Worm (Caenorhabditis elegans): ENCODE data around the gene K05F1.8.

The K05F1.8 gene

DNA sequence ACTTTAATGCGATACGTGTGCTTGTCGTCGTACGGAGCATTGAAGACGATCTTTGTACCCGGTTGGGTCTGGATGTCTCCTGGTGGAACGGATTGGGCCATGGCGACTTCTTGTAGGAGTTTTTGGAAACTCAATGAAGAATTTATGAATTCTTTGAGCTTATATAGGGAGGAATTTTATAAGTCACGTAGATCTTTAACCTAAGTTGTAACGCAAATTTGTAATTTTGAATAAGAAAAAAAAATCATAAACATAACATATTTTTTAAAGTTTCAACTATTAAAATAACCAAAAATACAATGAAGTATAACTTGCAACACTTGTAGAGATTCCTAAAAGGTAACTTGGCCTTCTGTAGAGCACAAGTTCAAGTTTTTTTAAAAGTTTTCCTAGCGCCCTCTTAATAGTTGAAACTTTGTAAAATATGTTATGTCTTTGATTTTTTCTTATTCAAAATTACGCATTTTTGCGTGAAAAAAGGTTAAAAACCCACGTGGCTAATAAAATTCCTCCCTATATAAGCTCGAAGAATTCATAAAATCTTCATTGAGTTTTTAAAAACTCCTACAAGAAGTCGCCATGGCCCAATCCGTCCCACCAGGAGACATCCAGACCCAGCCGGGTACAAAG lies 2.0 kb downstream of the K05F1.8 start, which contains the start of the genes msp-63 and msp-142:
Gene msp-63, minus strand, starts transcription at position 101 of the 630 bp plus-strand sequence.
Gene msp-142, plus strand, starts transcription at position 580 of the 630 bp plus-strand sequence.
- TF ChIP-seq php-3 (GFP tag; IDR thresholded peaks at IDR 0.05) (no peak), arid-1 (GFP tag; conservative IDR thresholded peaks at IDR 0.05) (no peak), lin-29 (GFP tag; IDR thresholded peaks at IDR 0.05) (no peak), dmd-8 (GFP tag; IDR thresholded peaks at IDR 0.05) (no peak), madf-5 (GFP tag; IDR thresholded peaks at IDR 0.05) (no peak), skn-1 (tag; optimal IDR thresholded peaks at IDR 0.05) (no peak), nhr-102 (tag; optimal IDR thresholded peaks at IDR 0.05) (no peak), ceh-32 (tag; optimal IDR thresholded peaks at IDR 0.05; ENCODE audit: poor library complexity) (no peak), aha-1 (tag) (no peak), ceh-82 (tag; optimal IDR thresholded peaks at IDR 0.05) (no peak), mes-2 (tag; optimal IDR thresholded peaks at IDR 0.05; ENCODE audit: poor library complexity, severe bottlenecking) (no peak), hlh-30 (tag; optimal IDR thresholded peaks at IDR 0.05; ENCODE audit: insufficient read depth) (no peak), daf-8 (GFP tag; IDR thresholded peaks at IDR 0.05) (no peak), ceh-44 (GFP tag; IDR thresholded peaks at IDR 0.05) (no peak), Y105C5A.15 (GFP tag; IDR thresholded peaks at IDR 0.05) (no peak), snpc-1.2 (GFP tag; IDR thresholded peaks at IDR 0.05) (no peak), sdz-12 (GFP tag; optimal IDR thresholded peaks at IDR 0.05) (no peak), spr-3 (GFP tag; optimal IDR thresholded peaks at IDR 0.05) (no peak), D1046.2 (GFP tag; IDR thresholded peaks at IDR 0.05) (no peak)

- TF ChIP-seq ztf-11 (tag; optimal IDR thresholded peaks at IDR 0.05), result no peak
- TF ChIP-seq dve-1 (tag; optimal IDR thresholded peaks at IDR 0.05; ENCODE audit: insufficient read depth), result no peak
- no peak for TF ChIP-seq mdt-29 (GFP tag; IDR thresholded peaks at IDR 0.05)
- TF ChIP-seq ctbp-1 (GFP tag; IDR thresholded peaks at IDR 0.05), result no peak
- no peak for TF ChIP-seq unc-130 (GFP tag; optimal IDR thresholded peaks at IDR 0.05)
- no peak for TF ChIP-seq dmd-9 (GFP tag; IDR thresholded peaks at IDR 0.05)
- TF ChIP-seq Y5F2A.4 (GFP tag; optimal IDR thresholded peaks at IDR 0.05), result no peak
- no peak for TF ChIP-seq egl-27 (tag; optimal IDR thresholded peaks at IDR 0.05)
- TF ChIP-seq madf-5 (GFP tag; IDR thresholded peaks at IDR 0.05), result no peak
- TF ChIP-seq set-16 (GFP tag; IDR thresholded peaks at IDR 0.05), result no peak
- TF ChIP-seq dpl-1 (GFP tag; optimal IDR thresholded peaks at IDR 0.05), result no peak
- TF ChIP-seq Y105C5A.15 (GFP tag; IDR thresholded peaks at IDR 0.05), result no peak
- TF ChIP-seq hlh-11 (tag; optimal IDR thresholded peaks at IDR 0.05), result no peak
- TF ChIP-seq fkh-10 (GFP tag; optimal IDR thresholded peaks at IDR 0.05), result no peak
- TF ChIP-seq nhr-6 (tag; optimal IDR thresholded peaks at IDR 0.05), result no peak
Measured at ce11 chrII:5794195-5794594, 5.3 kb downstream of the K05F1.8 start, which contains the start of gene acdh-8. Gene acdh-8 (plus strand): TSS chrII:5794495.

ce11 chrII:5792490-5792889 lies 7.0 kb downstream of the K05F1.8 start, which contains the start of gene K05F1.14:
Gene K05F1.14 (minus strand): TSS chrII:5792590.
- TF ChIP-seq attf-4 (tag; optimal IDR thresholded peaks at IDR 0.05), result no peak
- TF ChIP-seq dmd-8 (GFP tag; IDR thresholded peaks at IDR 0.05), result no peak
- no peak for TF ChIP-seq set-16 (GFP tag; IDR thresholded peaks at IDR 0.05)
- TF ChIP-seq jun-1 (tag; optimal IDR thresholded peaks at IDR 0.05), result no peak
- TF ChIP-seq unc-130 (GFP tag; optimal IDR thresholded peaks at IDR 0.05), result no peak
- no peak for TF ChIP-seq lsy-2 (tag; optimal IDR thresholded peaks at IDR 0.05)
- TF ChIP-seq arid-1 (GFP tag; conservative IDR thresholded peaks at IDR 0.05), result no peak
- TF ChIP-seq R02D3.7 (tag; optimal IDR thresholded peaks at IDR 0.05), result no peak
- no peak for TF ChIP-seq T26A8.4 (GFP tag; IDR thresholded peaks at IDR 0.05)
- TF ChIP-seq php-3 (GFP tag; IDR thresholded peaks at IDR 0.05), result no peak
- TF ChIP-seq lin-1 (GFP tag; IDR thresholded peaks at IDR 0.05), result no peak
- no peak for TF ChIP-seq vab-7 (GFP tag; IDR thresholded peaks at IDR 0.05)
- TF ChIP-seq ceh-44 (GFP tag; IDR thresholded peaks at IDR 0.05), result no peak
- no peak for TF ChIP-seq tag-97 (GFP tag; IDR thresholded peaks at IDR 0.05)
- TF ChIP-seq madf-9 (GFP tag; conservative IDR thresholded peaks at IDR 0.05), result no peak
- TF ChIP-seq pqm-1 (tag; optimal IDR thresholded peaks at IDR 0.05), result no peak
- no peak for TF ChIP-seq snpc-4 (tag; optimal IDR thresholded peaks at IDR 0.05)
- no peak for TF ChIP-seq fkh-10 (GFP tag; optimal IDR thresholded peaks at IDR 0.05)
- no peak for TF ChIP-seq tra-1 (GFP tag; IDR thresholded peaks at IDR 0.05)

Measured in whole organism, L4 larva.